Fruit fly (Drosophila melanogaster): Measurements from ENCODE around the gene CG14785.

The CG14785 gene

dm6 chrX:1478276-1479122, 21.6 kb upstream of the CG14785 start, which contains the start of gene rush (continued):
- TF ChIP-seq CG10565 (GFP tag; optimal IDR thresholded peaks at IDR 0.05) = no peak
- no peak for TF ChIP-seq sr (GFP tag; IDR thresholded peaks at IDR 0.05)
- TF ChIP-seq CG7963 (GFP tag; IDR thresholded peaks at IDR 0.05; ENCODE audit: partially characterized antibody) = no peak
- TF ChIP-seq TFAM (GFP tag; optimal IDR thresholded peaks at IDR 0.05) = no peak
- no peak for TF ChIP-seq Oaz (GFP tag; IDR thresholded peaks at IDR 0.05)
- TF ChIP-seq E2f1 (GFP tag; IDR thresholded peaks at IDR 0.05) = no peak
- TF ChIP-seq usp (GFP tag; optimal IDR thresholded peaks at IDR 0.05) = no peak
- TF ChIP-seq CG15696 (tag; optimal IDR thresholded peaks at IDR 0.05) = no peak
- TF ChIP-seq mam (GFP tag; optimal IDR thresholded peaks at IDR 0.05) = peak; percentile 56
- no peak for TF ChIP-seq dimm (GFP tag; IDR thresholded peaks at IDR 0.05)
- TF ChIP-seq hkb (optimal IDR thresholded peaks at IDR 0.05) = no peak
- no peak for TF ChIP-seq hkb (GFP tag; IDR thresholded peaks at IDR 0.05)
- no peak for TF ChIP-seq Bteb2 (GFP tag; optimal IDR thresholded peaks at IDR 0.05)
- no peak for TF ChIP-seq CG10959 (GFP tag; IDR thresholded peaks at IDR 0.05)
- peak; percentile 26 for TF ChIP-seq grau (tag; optimal IDR thresholded peaks at IDR 0.05)
- peak; percentile 3 for TF ChIP-seq caup (GFP tag; optimal IDR thresholded peaks at IDR 0.05; ENCODE audit: severe bottlenecking)
- peak; percentile 7 for TF ChIP-seq CG17385 (GFP tag; optimal IDR thresholded peaks at IDR 0.05)
- no peak for TF ChIP-seq Dip2 (GFP tag; IDR thresholded peaks at IDR 0.05)
- no peak for TF ChIP-seq Gsc (GFP tag; IDR thresholded peaks at IDR 0.05)
- TF ChIP-seq CG33213 (GFP tag; optimal IDR thresholded peaks at IDR 0.05) = peak; percentile 46
- peak; percentile 58 for TF ChIP-seq Sin3A (optimal IDR thresholded peaks at IDR 0.05)
- TF ChIP-seq peb (GFP tag; IDR thresholded peaks at IDR 0.05) = no peak
- TF ChIP-seq cas (GFP tag; IDR thresholded peaks at IDR 0.05) = no peak
- no peak for TF ChIP-seq mirr (GFP tag; optimal IDR thresholded peaks at IDR 0.05)
- peak; percentile 2 for TF ChIP-seq Hr3 (GFP tag; optimal IDR thresholded peaks at IDR 0.05)
- no peak for TF ChIP-seq crol (GFP tag; IDR thresholded peaks at IDR 0.05)
- no peak for TF ChIP-seq cato (GFP tag; optimal IDR thresholded peaks at IDR 0.05; ENCODE audit: borderline replicate concordance)
- no peak for TF ChIP-seq CG3726 (GFP tag; IDR thresholded peaks at IDR 0.05)
- TF ChIP-seq CG18599 (GFP tag; optimal IDR thresholded peaks at IDR 0.05) = peak; percentile 41
- no peak for TF ChIP-seq grn (GFP tag; optimal IDR thresholded peaks at IDR 0.05)
- TF ChIP-seq salm (tag; optimal IDR thresholded peaks at IDR 0.05) = no peak
- peak; percentile 53 for TF ChIP-seq pho (GFP tag; optimal IDR thresholded peaks at IDR 0.05)
- TF ChIP-seq CG11560 (tag; IDR thresholded peaks at IDR 0.05) = no peak
- TF ChIP-seq vvl (GFP tag; IDR thresholded peaks at IDR 0.05) = peak; percentile 52; the same call in 1 of the 2 replicates
- TF ChIP-seq Max (GFP tag; optimal IDR thresholded peaks at IDR 0.05) = peak; percentile 6
- TF ChIP-seq CG1529 (GFP tag; optimal IDR thresholded peaks at IDR 0.05) = no peak
- TF ChIP-seq bab2 (GFP tag; optimal IDR thresholded peaks at IDR 0.05) = peak; percentile 16
- peak; percentile 18 for TF ChIP-seq CG1602 (GFP tag; optimal IDR thresholded peaks at IDR 0.05)
- TF ChIP-seq CG32767 (GFP tag; IDR thresholded peaks at IDR 0.05) = no peak
- TF ChIP-seq onecut (GFP tag; IDR thresholded peaks at IDR 0.05) = no peak
- peak; percentile 82 for TF ChIP-seq pzg (GFP tag; optimal IDR thresholded peaks at IDR 0.05)
- no peak for TF ChIP-seq ap (GFP tag; IDR thresholded peaks at IDR 0.05)
- 0 out of 4 replicates have a peak, but pooled peaks have one; percentile 35 for TF ChIP-seq Dll (GFP tag; IDR thresholded peaks at IDR 0.05; ENCODE audit: partially characterized antibody)
- TF ChIP-seq stc (GFP tag; IDR thresholded peaks at IDR 0.05) = no peak
- TF ChIP-seq btn (GFP tag; optimal IDR thresholded peaks at IDR 0.05) = no peak
- TF ChIP-seq Neu2 (GFP tag; optimal IDR thresholded peaks at IDR 0.05; ENCODE audit: borderline replicate concordance) = no peak
- TF ChIP-seq CG18262 (tag; optimal IDR thresholded peaks at IDR 0.05) = no peak
- TF ChIP-seq CG13296 (GFP tag; optimal IDR thresholded peaks at IDR 0.05) = peak; percentile 6
- 0 out of 2 replicates have a peak, but pooled peaks have one; percentile 15 for TF ChIP-seq CG11696 (GFP tag; IDR thresholded peaks at IDR 0.05)
- peak; percentile 61 for TF ChIP-seq YL-1 (GFP tag; optimal IDR thresholded peaks at IDR 0.05)
- TF ChIP-seq pita (GFP tag; optimal IDR thresholded peaks at IDR 0.05) = no peak

All from whole organism, embryonic.